Worm (Caenorhabditis elegans) whole organism, mixed stage, embryonic: ENCODE measurements around the gene lron-13.

ENCODE experiments used
- bed-3 ChIP-seq: fragments of 200-800 bp; sonication (Bioruptor generic); optimal IDR thresholded peaks from 3 replicates; lab custom pipeline; 2018; ENCODE audit warnings: mild to moderate bottlenecking, missing genetic modification characterization, moderate library complexity, missing compliant biosample characterization
- blmp-1 ChIP-seq: fragments of 150-350 bp; optimal IDR thresholded peaks from 2 replicates; lab custom pipeline; 2014; ENCODE audit warnings: missing biosample characterization, missing genetic modification characterization
- ceh-39 ChIP-seq: fragments of 150-350 bp; optimal IDR thresholded peaks from 2 replicates; lab custom pipeline; 2014; ENCODE audit warnings: missing biosample characterization, missing genetic modification characterization
- ceh-43 ChIP-seq: fragments of 200-800 bp; sonication (Bioruptor generic); optimal IDR thresholded peaks from 2 replicates; lab custom pipeline; 2018; ENCODE audit warnings: mild to moderate bottlenecking, missing genetic modification characterization, moderate library complexity, missing compliant biosample characterization
- ceh-83 ChIP-seq: fragments of 200-800 bp; sonication (Bioruptor generic); optimal IDR thresholded peaks from 2 replicates; lab custom pipeline; 2018; ENCODE audit warnings: mild to moderate bottlenecking, missing genetic modification characterization, missing compliant biosample characterization
- ces-1 ChIP-seq: fragments of 150-350 bp; optimal IDR thresholded peaks from 2 replicates; lab custom pipeline; 2014; ENCODE audit warnings: missing biosample characterization, missing genetic modification reagents, missing genetic modification characterization
- cnd-1 ChIP-seq: fragments of 200-800 bp; sonication (Bioruptor generic); optimal IDR thresholded peaks from 2 replicates; lab custom pipeline; 2018; ENCODE audit warnings: mild to moderate bottlenecking, missing genetic modification characterization, missing compliant biosample characterization
- drap-1 ChIP-seq: fragments of 200-800 bp; sonication (Bioruptor generic); optimal IDR thresholded peaks from 3 replicates; lab custom pipeline; 2018; ENCODE audit warnings: mild to moderate bottlenecking, missing genetic modification characterization, missing compliant biosample characterization
- elt-3 ChIP-seq: fragments of 150-350 bp; optimal IDR thresholded peaks from 2 replicates; lab custom pipeline; 2014; ENCODE audit warnings: missing biosample characterization, missing genetic modification characterization
- ham-2 ChIP-seq: fragments of 200-800 bp; sonication (Bioruptor generic); optimal IDR thresholded peaks from 2 replicates; lab custom pipeline; 2018; ENCODE audit warnings: mild to moderate bottlenecking, missing genetic modification characterization, missing compliant biosample characterization
- hlh-1 ChIP-seq: fragments of 150-350 bp; optimal IDR thresholded peaks from 2 replicates; lab custom pipeline; 2014; ENCODE audit warnings: missing biosample characterization, missing genetic modification reagents, missing genetic modification characterization
- lin-13 ChIP-seq: fragments of 150-350 bp; optimal IDR thresholded peaks from 2 replicates; lab custom pipeline; 2014; ENCODE audit warnings: missing biosample characterization, missing genetic modification characterization
- lin-32 ChIP-seq: fragments of 200-800 bp; sonication (Bioruptor generic); optimal IDR thresholded peaks from 2 replicates; lab custom pipeline; 2018; ENCODE audit warnings: mild to moderate bottlenecking, missing genetic modification characterization, missing compliant biosample characterization
- lsy-2 ChIP-seq: fragments of 150-350 bp; optimal IDR thresholded peaks from 2 replicates; lab custom pipeline; 2014; ENCODE audit warnings: missing biosample characterization, missing genetic modification characterization
- mab-5 ChIP-seq: fragments of 150-350 bp; optimal IDR thresholded peaks from 2 replicates; lab custom pipeline; 2014; ENCODE audit warnings: missing biosample characterization, missing genetic modification characterization
- mep-1 ChIP-seq: fragments of 150-350 bp; optimal IDR thresholded peaks from 2 replicates; lab custom pipeline; 2017; ENCODE audit warnings: missing biosample characterization, missing genetic modification reagents, missing genetic modification characterization, inconsistent platforms
- mls-2 ChIP-seq: sonication (generic microtip); optimal IDR thresholded peaks from 2 replicates; lab custom pipeline; 2016; ENCODE audit warnings: mild to moderate bottlenecking, missing genetic modification characterization, moderate library complexity, missing compliant biosample characterization
- nhr-12 ChIP-seq: fragments of 150-350 bp; optimal IDR thresholded peaks from 2 replicates; lab custom pipeline; 2014; ENCODE audit warnings: missing biosample characterization, missing genetic modification characterization
- nhr-237 ChIP-seq: fragments of 150-350 bp; optimal IDR thresholded peaks from 2 replicates; lab custom pipeline; 2014; ENCODE audit warnings: missing biosample characterization, missing genetic modification characterization
- nhr-76 ChIP-seq: sonication (generic microtip); optimal IDR thresholded peaks from 2 replicates; lab custom pipeline; 2017; ENCODE audit warnings: missing biosample characterization, missing genetic modification characterization
- pha-4 ChIP-seq: fragments of 150-350 bp; optimal IDR thresholded peaks from 2 replicates; lab custom pipeline; 2018; ENCODE audit warnings: missing biosample characterization, missing genetic modification reagents, missing genetic modification characterization
- sem-2 ChIP-seq: fragments of 200-800 bp; sonication (Bioruptor generic); optimal IDR thresholded peaks from 2 replicates; lab custom pipeline; 2018; ENCODE audit warnings: mild to moderate bottlenecking, missing genetic modification characterization, missing compliant biosample characterization
- sptf-1 ChIP-seq: sonication (generic microtip); optimal IDR thresholded peaks from 2 replicates; lab custom pipeline; 2017; ENCODE audit warnings: mild to moderate bottlenecking, missing genetic modification characterization, moderate library complexity, missing compliant biosample characterization
- tbx-8 ChIP-seq: fragments of 200-800 bp; sonication (Bioruptor generic); optimal IDR thresholded peaks from 2 replicates; lab custom pipeline; 2018; ENCODE audit warnings: mild to moderate bottlenecking, missing genetic modification characterization, moderate library complexity, missing compliant biosample characterization
- unc-120 ChIP-seq: sonication (generic microtip); optimal IDR thresholded peaks from 2 replicates; lab custom pipeline; 2017; ENCODE audit warnings: missing genetic modification characterization, missing compliant biosample characterization; ENCODE audit not compliant: poor library complexity, severe bottlenecking
- unc-39 ChIP-seq: fragments of 150-350 bp; optimal IDR thresholded peaks from 2 replicates; lab custom pipeline; 2014; ENCODE audit warnings: missing biosample characterization, missing genetic modification characterization
- unc-62 ChIP-seq: fragments of 150-350 bp; optimal IDR thresholded peaks from 2 replicates; lab custom pipeline; 2014; ENCODE audit warnings: missing biosample characterization, missing genetic modification reagents, missing genetic modification characterization
- zip-8 ChIP-seq: fragments of 150-350 bp; optimal IDR thresholded peaks from 2 replicates; lab custom pipeline; 2014; ENCODE audit warnings: missing biosample characterization, missing genetic modification characterization
- ztf-11 ChIP-seq: fragments of 150-350 bp; optimal IDR thresholded peaks from 2 replicates; lab custom pipeline; 2014; ENCODE audit warnings: missing biosample characterization, missing genetic modification characterization

The lron-13 gene

DNA sequence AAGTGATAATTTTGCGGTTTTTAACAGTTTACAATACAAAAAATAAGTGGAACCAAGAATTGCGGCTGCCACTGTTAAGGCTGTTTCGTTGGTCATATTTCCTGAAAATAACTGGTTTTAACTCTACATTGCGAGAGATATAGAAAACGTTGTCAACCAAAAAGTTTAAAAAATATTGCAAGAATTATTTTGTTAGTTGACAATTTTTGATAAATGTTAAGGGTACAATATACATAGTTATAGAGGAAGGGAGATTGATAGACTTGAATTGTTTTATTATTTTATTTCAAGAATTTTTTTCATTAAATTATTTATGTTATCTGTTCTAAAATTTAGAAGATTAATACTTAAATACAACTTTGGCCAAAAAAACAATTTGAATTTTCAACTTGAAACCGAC, 16.2 kb downstream of the lron-13 start, which contains the start of gene acs-5:
Gene acs-5 (minus strand): TSS at position 101 of the 400 bp plus-strand sequence.
- TF ChIP-seq zip-8 (no peak), unc-62 (no peak), nhr-76 (tag; lab: Kevin White, UChicago) (no peak), sptf-1 (tag; lab: Kevin White, UChicago) (no peak), lsy-2 (no peak), ztf-11 (tag; lab: Kevin White, UChicago) (no peak), elt-3 (tag; lab: Kevin White, UChicago) (no peak), ham-2 (GFP tag; lab: Kevin White, UChicago) (no peak), bed-3 (GFP tag; lab: Kevin White, UChicago) (no peak), sem-2 (no peak), nhr-237 (no peak), drap-1 (GFP tag; lab: Kevin White, UChicago) (no peak), tbx-8 (GFP tag; lab: Kevin White, UChicago) (no peak), unc-120 (tag; lab: Kevin White, UChicago) (no peak), cnd-1 (tag; lab: Kevin White, UChicago) (no peak), ceh-83 (no peak), nhr-12 (no peak), pha-4 (tag; lab: Kevin White, UChicago) (no peak), unc-39 (tag; lab: Kevin White, UChicago) (no peak)

DNA sequence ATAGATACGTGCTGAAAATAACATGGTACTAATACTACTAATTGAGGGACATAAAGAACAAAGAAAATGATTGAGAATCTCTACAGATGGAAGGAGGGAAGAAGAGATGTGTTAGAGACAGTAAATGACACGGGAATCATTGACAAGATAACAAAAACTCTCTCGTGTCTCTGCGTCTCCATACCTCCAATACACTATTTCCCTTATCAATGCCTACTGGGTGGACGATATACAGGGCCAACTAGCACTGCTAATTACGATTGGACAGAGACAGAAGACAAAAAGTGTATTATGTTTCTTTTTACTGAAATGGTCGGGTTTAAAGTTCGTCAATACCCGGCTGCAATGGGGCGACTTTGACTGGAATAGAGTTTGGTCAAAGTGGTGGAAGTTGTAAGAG, 17.4 kb downstream of the lron-13 start:
- TF ChIP-seq ceh-39 (tag; lab: Kevin White, UChicago) (no peak), tbx-8 (GFP tag; lab: Kevin White, UChicago) (no peak), ceh-43 (GFP tag; lab: Kevin White, UChicago) (no peak), unc-39 (tag; lab: Kevin White, UChicago) (no peak)

DNA sequence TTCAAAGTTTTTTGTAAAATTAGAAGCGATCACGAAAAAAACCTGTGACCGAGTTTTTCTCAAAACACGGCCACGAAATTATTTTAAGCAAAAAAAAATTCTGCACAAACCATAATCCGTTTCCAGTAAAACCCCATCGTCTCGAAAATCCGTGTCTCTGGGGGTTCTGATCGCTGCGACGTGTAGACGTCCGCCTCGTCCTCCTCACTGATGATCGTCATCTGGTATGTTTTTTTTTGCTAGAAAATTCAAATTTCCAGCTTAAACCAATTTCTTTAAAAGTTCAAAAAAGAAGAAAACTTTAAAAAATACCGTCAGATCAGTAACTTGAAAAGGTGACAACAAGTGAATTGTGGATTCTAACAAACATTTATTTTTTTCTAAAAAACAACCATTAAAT, 19.3 kb downstream of the lron-13 start, which contains the start of gene Y76A2B.4:
Gene Y76A2B.4 (minus strand): TSS at position 241 of the 400 bp plus-strand sequence.
- TF ChIP-seq nhr-12 (no peak), tbx-8 (GFP tag; lab: Kevin White, UChicago) (no peak), unc-62 (no peak), drap-1 (GFP tag; lab: Kevin White, UChicago) (no peak), bed-3 (GFP tag; lab: Kevin White, UChicago) (no peak), nhr-76 (tag; lab: Kevin White, UChicago) (no peak), lin-32 (GFP tag; lab: Kevin White, UChicago) (no peak), mep-1 (tag; lab: Kevin White, UChicago) (no peak), ceh-83 (no peak), unc-39 (tag; lab: Kevin White, UChicago) (no peak), pha-4 (tag; lab: Kevin White, UChicago) (no peak), ztf-11 (tag; lab: Kevin White, UChicago) (no peak), sem-2 (no peak), mls-2 (tag; lab: Kevin White, UChicago) (no peak), unc-120 (tag; lab: Kevin White, UChicago) (no peak), elt-3 (tag; lab: Kevin White, UChicago) (no peak), mab-5 (tag; lab: Kevin White, UChicago) (no peak)

DNA sequence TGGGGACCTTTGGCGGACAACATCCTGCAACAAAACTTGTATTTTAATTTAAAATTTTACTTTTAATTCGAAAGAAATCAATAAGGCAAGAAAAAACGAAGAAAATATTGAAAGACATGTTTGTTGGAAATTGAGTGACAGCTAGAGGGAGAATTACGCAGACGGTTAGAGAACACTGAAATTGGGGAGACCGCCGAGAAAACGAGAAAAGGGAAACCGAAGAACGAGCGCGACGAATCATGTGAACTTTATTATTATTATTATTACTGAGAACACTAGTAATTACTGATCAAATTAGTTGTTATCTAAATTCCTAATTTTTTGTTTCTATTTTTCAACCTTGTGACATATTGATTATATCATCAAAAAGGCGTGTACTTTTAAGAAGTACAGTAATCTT, 21.7 kb downstream of the lron-13 start, which contains the start of gene mmad-1:
Gene mmad-1 (minus strand): TSS at position 24 of the 400 bp plus-strand sequence.
- no peak for TF ChIP-seq elt-3 (tag; lab: Kevin White, UChicago)
- TF ChIP-seq blmp-1: no peak
- TF ChIP-seq ces-1 (GFP tag; lab: Kevin White, UChicago): peak; percentile 29
- no peak for TF ChIP-seq tbx-8 (GFP tag; lab: Kevin White, UChicago)
- peak; percentile 8 for TF ChIP-seq unc-120 (tag; lab: Kevin White, UChicago)
- TF ChIP-seq unc-39 (tag; lab: Kevin White, UChicago): no peak
- TF ChIP-seq unc-62: peak; percentile 94
- TF ChIP-seq ham-2 (GFP tag; lab: Kevin White, UChicago): no peak
- TF ChIP-seq drap-1 (GFP tag; lab: Kevin White, UChicago): no peak

DNA sequence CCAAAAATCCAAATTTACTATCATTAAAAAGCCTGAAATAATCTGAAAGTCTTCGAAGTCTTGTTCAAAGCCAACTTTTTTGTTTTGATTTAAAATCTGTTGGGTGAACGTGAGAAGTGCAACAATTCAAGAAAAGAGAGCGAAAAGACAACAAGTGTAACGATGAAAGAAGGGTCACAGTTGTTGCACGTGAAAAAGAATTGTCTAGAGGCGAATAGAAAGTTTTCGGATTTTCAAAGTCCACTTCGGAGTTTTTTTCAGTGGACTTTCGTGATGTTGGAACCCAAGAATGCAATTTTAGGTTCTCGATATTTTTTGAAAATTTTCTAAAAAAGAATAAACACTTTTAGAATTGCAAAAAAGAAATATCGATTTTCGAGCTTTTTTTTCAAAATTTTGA, 22.7 kb downstream of the lron-13 start:
- TF ChIP-seq nhr-76 (tag; lab: Kevin White, UChicago) (no peak), lin-13 (tag; lab: Kevin White, UChicago) (no peak), ces-1 (GFP tag; lab: Kevin White, UChicago) (no peak), hlh-1 (tag; lab: Kevin White, UChicago) (peak; percentile 56), ceh-83 (no peak)
